Worm (Caenorhabditis elegans) whole organism, L4 larva: ENCODE measurements around the gene kle-2.

ENCODE experiments used
- ceh-32 ChIP-seq: sonication (generic microtip); optimal IDR thresholded peaks from 2 replicates; lab custom pipeline; 2016; ENCODE audit warnings: mild to moderate bottlenecking, missing genetic modification characterization, missing compliant biosample characterization; ENCODE audit not compliant: poor library complexity
- ceh-82 ChIP-seq: sonication (generic microtip); optimal IDR thresholded peaks from 2 replicates; lab custom pipeline; 2017; ENCODE audit warnings: missing biosample characterization, missing genetic modification characterization
- lsy-2 ChIP-seq, 2 experiments: fragments of 150-350 bp in 1 of 2; sonication (generic microtip) in 1 of 2; optimal IDR thresholded peaks; 2 replicates each; lab custom pipeline; 2014 to 2017; ENCODE audit warnings: missing biosample characterization in 2 of 2, missing genetic modification characterization in 2 of 2
- nhr-28 ChIP-seq: fragments of 150-350 bp; optimal IDR thresholded peaks from 2 replicates; lab custom pipeline; 2014; ENCODE audit warnings: missing biosample characterization, missing genetic modification characterization
- skn-1 ChIP-seq: fragments of 150-350 bp; optimal IDR thresholded peaks from 2 replicates; lab custom pipeline; 2014; ENCODE audit warnings: missing biosample characterization, missing genetic modification characterization
- snpc-4 ChIP-seq: fragments of 150-350 bp; optimal IDR thresholded peaks from 2 replicates; lab custom pipeline; 2014; ENCODE audit warnings: missing biosample characterization, missing genetic modification characterization
- zag-1 ChIP-seq: fragments of 150-350 bp; optimal IDR thresholded peaks from 2 replicates; lab custom pipeline; 2014; ENCODE audit warnings: missing biosample characterization, missing genetic modification characterization

ce11 chrIII:7909263-7909662 is 32.3 kb upstream of the kle-2 start, which contains the start of gene ZK688.1:
- TF ChIP-seq snpc-4 (tag; lab: Kevin White, UChicago) (no peak), zag-1 (no peak), nhr-28 (tag; lab: Kevin White, UChicago) (no peak), skn-1 (tag; lab: Kevin White, UChicago) (no peak), ceh-82 (no peak), ceh-32 (tag; lab: Kevin White, UChicago) (no peak), lsy-2 (tag; optimal IDR thresholded peaks at IDR 0.05; lab: Kevin White, UChicago) (no peak)
